Worm (Caenorhabditis elegans) whole organism, mixed stage, embryonic: Measurements from ENCODE around the gene F54H5.5.
"Not testable (repeated sequence)": the region's sequence is repeated elsewhere in the genome, so short reads cannot be mapped to it uniquely, and the experiment has no call there.

Source experiments
- M03D4.4 ChIP-seq: sonication (generic microtip); optimal IDR thresholded peaks from 2 replicates; lab custom pipeline; 2017; ENCODE audit warnings: mild to moderate bottlenecking, missing genetic modification characterization, missing compliant biosample characterization
- bed-3 ChIP-seq: fragments of 200-800 bp; sonication (Bioruptor generic); optimal IDR thresholded peaks from 3 replicates; lab custom pipeline; 2018; ENCODE audit warnings: mild to moderate bottlenecking, missing genetic modification characterization, moderate library complexity, missing compliant biosample characterization
- ceh-39 ChIP-seq: fragments of 150-350 bp; optimal IDR thresholded peaks from 2 replicates; lab custom pipeline; 2014; ENCODE audit warnings: missing biosample characterization, missing genetic modification characterization
- ceh-83 ChIP-seq: fragments of 200-800 bp; sonication (Bioruptor generic); optimal IDR thresholded peaks from 2 replicates; lab custom pipeline; 2018; ENCODE audit warnings: mild to moderate bottlenecking, missing genetic modification characterization, missing compliant biosample characterization
- cnd-1 ChIP-seq: fragments of 200-800 bp; sonication (Bioruptor generic); optimal IDR thresholded peaks from 2 replicates; lab custom pipeline; 2018; ENCODE audit warnings: mild to moderate bottlenecking, missing genetic modification characterization, missing compliant biosample characterization
- drap-1 ChIP-seq: fragments of 200-800 bp; sonication (Bioruptor generic); optimal IDR thresholded peaks from 3 replicates; lab custom pipeline; 2018; ENCODE audit warnings: mild to moderate bottlenecking, missing genetic modification characterization, missing compliant biosample characterization
- elt-1 ChIP-seq: sonication (generic microtip); optimal IDR thresholded peaks from 2 replicates; lab custom pipeline; 2017; ENCODE audit warnings: missing genetic modification characterization, mild to moderate bottlenecking, missing compliant biosample characterization, antibody characterized with exemption, moderate library complexity, borderline replicate concordance; ENCODE audit not compliant: insufficient read depth
- elt-3 ChIP-seq: fragments of 150-350 bp; optimal IDR thresholded peaks from 2 replicates; lab custom pipeline; 2014; ENCODE audit warnings: missing biosample characterization, missing genetic modification characterization
- flh-1 ChIP-seq: fragments of 200-800 bp; sonication (Bioruptor generic); optimal IDR thresholded peaks from 2 replicates; lab custom pipeline; 2018; ENCODE audit warnings: mild to moderate bottlenecking, missing genetic modification characterization, moderate library complexity, missing compliant biosample characterization
- ham-2 ChIP-seq: fragments of 200-800 bp; sonication (Bioruptor generic); optimal IDR thresholded peaks from 2 replicates; lab custom pipeline; 2018; ENCODE audit warnings: mild to moderate bottlenecking, missing genetic modification characterization, missing compliant biosample characterization
- hlh-1 ChIP-seq: fragments of 150-350 bp; optimal IDR thresholded peaks from 2 replicates; lab custom pipeline; 2014; ENCODE audit warnings: missing biosample characterization, missing genetic modification reagents, missing genetic modification characterization
- lin-13 ChIP-seq: fragments of 150-350 bp; optimal IDR thresholded peaks from 2 replicates; lab custom pipeline; 2014; ENCODE audit warnings: missing biosample characterization, missing genetic modification characterization
- lin-32 ChIP-seq: fragments of 200-800 bp; sonication (Bioruptor generic); optimal IDR thresholded peaks from 2 replicates; lab custom pipeline; 2018; ENCODE audit warnings: mild to moderate bottlenecking, missing genetic modification characterization, missing compliant biosample characterization
- lsy-2 ChIP-seq: fragments of 150-350 bp; optimal IDR thresholded peaks from 2 replicates; lab custom pipeline; 2014; ENCODE audit warnings: missing biosample characterization, missing genetic modification characterization
- mep-1 ChIP-seq: fragments of 150-350 bp; optimal IDR thresholded peaks from 2 replicates; lab custom pipeline; 2017; ENCODE audit warnings: missing biosample characterization, missing genetic modification reagents, missing genetic modification characterization, inconsistent platforms
- nhr-12 ChIP-seq: fragments of 150-350 bp; optimal IDR thresholded peaks from 2 replicates; lab custom pipeline; 2014; ENCODE audit warnings: missing biosample characterization, missing genetic modification characterization
- nhr-2 ChIP-seq: fragments of 150-350 bp; optimal IDR thresholded peaks from 2 replicates; lab custom pipeline; 2014; ENCODE audit warnings: missing biosample characterization, missing genetic modification characterization
- nhr-237 ChIP-seq: fragments of 150-350 bp; optimal IDR thresholded peaks from 2 replicates; lab custom pipeline; 2014; ENCODE audit warnings: missing biosample characterization, missing genetic modification characterization
- nhr-28 ChIP-seq: fragments of 150-350 bp; optimal IDR thresholded peaks from 2 replicates; lab custom pipeline; 2014; ENCODE audit warnings: missing biosample characterization, missing genetic modification characterization
- nhr-76 ChIP-seq: sonication (generic microtip); optimal IDR thresholded peaks from 2 replicates; lab custom pipeline; 2017; ENCODE audit warnings: missing biosample characterization, missing genetic modification characterization
- pha-4 ChIP-seq: fragments of 150-350 bp; optimal IDR thresholded peaks from 2 replicates; lab custom pipeline; 2018; ENCODE audit warnings: missing biosample characterization, missing genetic modification reagents, missing genetic modification characterization
- sem-2 ChIP-seq: fragments of 200-800 bp; sonication (Bioruptor generic); optimal IDR thresholded peaks from 2 replicates; lab custom pipeline; 2018; ENCODE audit warnings: mild to moderate bottlenecking, missing genetic modification characterization, missing compliant biosample characterization
- snpc-4 ChIP-seq: fragments of 150-350 bp; optimal IDR thresholded peaks from 2 replicates; lab custom pipeline; 2014; ENCODE audit warnings: missing biosample characterization, missing genetic modification characterization
- sptf-1 ChIP-seq: sonication (generic microtip); optimal IDR thresholded peaks from 2 replicates; lab custom pipeline; 2017; ENCODE audit warnings: mild to moderate bottlenecking, missing genetic modification characterization, moderate library complexity, missing compliant biosample characterization
- tbx-8 ChIP-seq: fragments of 200-800 bp; sonication (Bioruptor generic); optimal IDR thresholded peaks from 2 replicates; lab custom pipeline; 2018; ENCODE audit warnings: mild to moderate bottlenecking, missing genetic modification characterization, moderate library complexity, missing compliant biosample characterization
- unc-39 ChIP-seq: fragments of 150-350 bp; optimal IDR thresholded peaks from 2 replicates; lab custom pipeline; 2014; ENCODE audit warnings: missing biosample characterization, missing genetic modification characterization
- unc-62 ChIP-seq: fragments of 150-350 bp; optimal IDR thresholded peaks from 2 replicates; lab custom pipeline; 2014; ENCODE audit warnings: missing biosample characterization, missing genetic modification reagents, missing genetic modification characterization
- zip-8 ChIP-seq: fragments of 150-350 bp; optimal IDR thresholded peaks from 2 replicates; lab custom pipeline; 2014; ENCODE audit warnings: missing biosample characterization, missing genetic modification characterization
- ztf-11 ChIP-seq: fragments of 150-350 bp; optimal IDR thresholded peaks from 2 replicates; lab custom pipeline; 2014; ENCODE audit warnings: missing biosample characterization, missing genetic modification characterization

Gene F54H5.5

DNA sequence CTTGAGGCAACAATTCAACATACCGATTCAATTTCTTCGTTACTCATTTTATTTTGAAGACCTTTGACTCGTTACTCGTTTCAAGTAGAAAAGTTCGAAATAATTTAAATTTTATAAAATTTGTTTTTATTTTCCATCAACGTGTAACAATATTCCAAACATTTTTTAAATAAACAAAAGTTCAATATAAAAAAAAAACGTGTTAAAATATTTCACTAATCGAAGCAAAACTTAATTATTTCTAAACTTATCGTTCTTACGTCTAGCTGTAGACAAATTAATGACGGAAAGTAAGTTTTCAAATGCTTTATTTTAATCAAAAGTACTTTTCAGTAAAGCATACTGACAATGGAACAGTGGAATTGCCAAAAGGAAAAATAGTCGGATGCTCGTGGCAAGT is at the start of gene F54H5.5, which contains the start of gene F54H5.2:
Gene F54H5.5 (minus strand): TSS at position 101 of the 400 bp plus-strand sequence.
Gene F54H5.2 (plus strand): TSS at position 303 of the 400 bp plus-strand sequence.
- TF ChIP-seq snpc-4, lin-13, lsy-2 (tag; lab: Kevin White, UChicago): not testable (repeated sequence)

DNA sequence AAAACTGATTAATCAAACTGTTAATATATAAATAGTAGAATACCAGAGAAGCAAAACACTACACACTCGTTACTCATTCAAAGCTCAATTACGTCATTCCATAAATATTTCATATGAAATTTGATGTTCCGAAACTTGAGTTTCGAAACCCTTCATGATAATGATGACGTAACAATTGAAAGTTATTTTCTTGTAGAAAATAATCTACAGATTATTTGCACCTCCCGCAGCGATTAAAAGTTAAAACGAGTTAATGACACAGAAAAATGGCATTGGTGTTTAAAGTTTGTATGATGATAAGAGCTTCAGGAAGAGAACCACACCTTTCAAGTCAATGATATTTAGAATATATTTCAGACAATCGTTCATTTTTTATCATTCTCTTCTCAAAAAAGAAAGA is 46.8 kb upstream of the F54H5.5 start, which contains the start of gene H43E16.1:
Gene H43E16.1 (plus strand): TSS at position 375 of the 400 bp plus-strand sequence.
- TF ChIP-seq elt-3 (tag; lab: Kevin White, UChicago), result no peak
- TF ChIP-seq ham-2 (GFP tag; lab: Kevin White, UChicago), result no peak
- TF ChIP-seq zip-8 (tag; lab: Kevin White, UChicago), result peak; percentile 97

DNA sequence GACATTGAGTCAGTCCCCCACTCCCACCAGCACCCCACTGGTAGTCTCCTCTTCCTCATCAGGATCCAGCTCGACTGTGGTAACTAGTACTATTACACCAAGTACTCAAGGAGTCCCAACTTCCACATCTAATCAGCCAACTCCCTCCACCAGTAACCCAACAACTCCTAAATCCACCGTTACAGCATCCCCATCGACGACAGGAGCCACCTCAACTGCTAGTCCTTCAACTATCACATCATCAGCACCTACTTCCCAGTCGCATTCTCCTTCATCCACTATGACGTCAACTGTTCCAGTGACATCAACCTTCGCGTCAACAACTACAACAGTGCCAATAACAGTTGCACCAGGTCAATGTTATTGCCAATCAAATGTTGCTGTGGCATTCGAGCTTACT is 41.4 kb upstream of the F54H5.5 start:
- TF ChIP-seq unc-39 (tag; lab: Kevin White, UChicago) (no peak), unc-62 (GFP tag; lab: Kevin White, UChicago) (no peak), elt-1 (tag; lab: Kevin White, UChicago) (no peak), lin-13 (tag; lab: Kevin White, UChicago) (no peak), tbx-8 (GFP tag; lab: Kevin White, UChicago) (no peak), nhr-237 (tag; lab: Kevin White, UChicago) (no peak), M03D4.4 (tag; lab: Kevin White, UChicago) (no peak), ztf-11 (tag; lab: Kevin White, UChicago) (no peak), flh-1 (GFP tag; lab: Kevin White, UChicago) (no peak), cnd-1 (tag; lab: Kevin White, UChicago) (no peak), nhr-12 (no peak), hlh-1 (no peak), nhr-28 (tag; lab: Kevin White, UChicago) (no peak), nhr-76 (tag; lab: Kevin White, UChicago) (no peak)

DNA sequence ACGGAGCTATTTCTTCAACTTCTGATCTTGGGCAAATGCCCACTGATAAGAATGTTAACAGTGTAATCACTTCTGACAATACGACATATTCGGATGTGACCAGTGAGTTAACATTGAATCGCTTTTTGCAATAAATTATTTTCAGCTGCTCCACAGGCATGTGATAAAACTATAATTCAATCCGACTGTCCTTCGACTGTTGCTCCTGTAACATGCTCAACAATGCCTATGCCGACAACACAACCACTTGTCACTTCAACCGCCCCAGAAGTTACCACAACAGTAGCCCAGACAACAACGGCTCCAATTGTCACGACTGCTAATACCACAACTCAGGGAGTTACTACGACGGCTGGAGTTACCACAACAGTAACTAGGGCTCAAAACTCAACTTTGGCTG is 40.5 kb upstream of the F54H5.5 start:
- no peak for TF ChIP-seq cnd-1 (tag; lab: Kevin White, UChicago)
- TF ChIP-seq ceh-83 (GFP tag; lab: Kevin White, UChicago), result no peak
- TF ChIP-seq bed-3 (GFP tag; lab: Kevin White, UChicago), result no peak
- TF ChIP-seq lin-32 (GFP tag; lab: Kevin White, UChicago), result no peak
- no peak for TF ChIP-seq M03D4.4 (tag; lab: Kevin White, UChicago)
- no peak for TF ChIP-seq sem-2
- TF ChIP-seq lsy-2 (tag; lab: Kevin White, UChicago), result no peak
- TF ChIP-seq pha-4, result no peak
- no peak for TF ChIP-seq tbx-8 (GFP tag; lab: Kevin White, UChicago)
- TF ChIP-seq lin-13 (tag; lab: Kevin White, UChicago), result no peak

DNA sequence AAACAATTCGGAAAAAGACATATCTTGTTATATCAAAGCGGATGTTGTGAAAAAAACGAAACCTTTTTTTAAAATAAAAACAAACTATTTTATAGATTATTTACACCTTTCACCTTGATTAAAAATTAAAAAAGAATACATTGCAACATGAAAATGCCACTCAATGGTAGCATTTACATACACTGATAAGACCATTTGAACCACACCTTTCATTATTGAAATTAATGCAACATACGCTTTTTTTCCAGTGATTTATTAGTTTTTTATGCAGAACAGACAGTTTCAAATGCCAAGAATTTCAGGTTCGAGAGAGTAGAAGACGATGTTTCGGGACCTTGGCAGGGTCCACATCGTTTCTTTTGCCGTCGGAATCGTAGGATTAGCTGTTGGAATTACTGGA is 39.5 kb upstream of the F54H5.5 start, which contains the start of gene T19D12.1:
Gene T19D12.1 (plus strand): TSS at position 301 of the 400 bp plus-strand sequence.
- TF ChIP-seq ztf-11 (tag; lab: Kevin White, UChicago) (no peak), unc-62 (GFP tag; lab: Kevin White, UChicago) (no peak), nhr-28 (tag; lab: Kevin White, UChicago) (no peak), drap-1 (no peak), pha-4 (no peak), flh-1 (GFP tag; lab: Kevin White, UChicago) (no peak), bed-3 (GFP tag; lab: Kevin White, UChicago) (no peak), sem-2 (no peak), mep-1 (tag; lab: Kevin White, UChicago) (no peak), elt-3 (tag; lab: Kevin White, UChicago) (no peak), hlh-1 (no peak)
- TF ChIP-seq, all 35 proteins: peak for 0

DNA sequence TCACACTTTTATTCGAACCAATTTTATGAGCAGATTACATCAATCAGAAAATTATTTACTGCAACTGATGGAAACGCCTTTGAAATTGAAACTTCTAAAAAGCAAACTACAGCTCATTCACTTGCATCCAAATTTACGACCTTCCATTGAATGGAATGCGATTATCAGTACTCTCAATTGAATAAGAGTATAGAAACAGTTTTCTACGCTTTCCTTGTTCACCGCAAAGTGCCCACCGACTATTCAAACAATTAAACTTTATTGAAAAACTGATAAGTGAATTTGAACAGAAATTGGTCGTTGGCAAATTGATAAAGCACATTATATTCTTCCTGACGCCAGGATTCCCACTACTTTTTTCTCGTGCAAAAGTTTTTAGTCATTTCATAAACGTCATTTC is 38.8 kb upstream of the F54H5.5 start:
- no peak for TF ChIP-seq pha-4
- TF ChIP-seq flh-1 (GFP tag; lab: Kevin White, UChicago), result no peak
- no peak for TF ChIP-seq tbx-8 (GFP tag; lab: Kevin White, UChicago)
- no peak for TF ChIP-seq elt-3 (tag; lab: Kevin White, UChicago)
- no peak for TF ChIP-seq snpc-4 (tag; lab: Kevin White, UChicago)
- no peak for TF ChIP-seq sptf-1 (tag; lab: Kevin White, UChicago)
- no peak for TF ChIP-seq M03D4.4 (tag; lab: Kevin White, UChicago)
- TF ChIP-seq ceh-39 (tag; lab: Kevin White, UChicago), result no peak
- TF ChIP-seq nhr-2 (tag; lab: Kevin White, UChicago), result no peak
